Fruit fly (Drosophila melanogaster): ENCODE results near the gene Nin.

Gene Nin

dm6 chr2L:5306373-5306997, 28.1 kb upstream of the Nin start:
- TF ChIP-seq Hnf4 (GFP tag; optimal IDR thresholded peaks at IDR 0.05) (peak; percentile 54), Hr78 (GFP tag; optimal IDR thresholded peaks at IDR 0.05) (no peak), br (GFP tag; optimal IDR thresholded peaks at IDR 0.05) (no peak), CG9705 (GFP tag; optimal IDR thresholded peaks at IDR 0.05) (no peak), HLH106 (tag; optimal IDR thresholded peaks at IDR 0.05) (no peak), Myc (optimal IDR thresholded peaks at IDR 0.05) (no peak), sage (GFP tag; optimal IDR thresholded peaks at IDR 0.05) (no peak), rgr (GFP tag; optimal IDR thresholded peaks at IDR 0.05) (peak; percentile 61), tai (GFP tag; optimal IDR thresholded peaks at IDR 0.05) (no peak), woc (GFP tag; optimal IDR thresholded peaks at IDR 0.05) (peak; percentile 21), dsf (GFP tag; optimal IDR thresholded peaks at IDR 0.05; ENCODE audit: borderline replicate concordance) (no peak), psq (GFP tag; optimal IDR thresholded peaks at IDR 0.05) (peak; percentile 63), dmrt93B (GFP tag; optimal IDR thresholded peaks at IDR 0.05) (no peak), N (GFP tag; optimal IDR thresholded peaks at IDR 0.05) (no peak), CG32264 (GFP tag; optimal IDR thresholded peaks at IDR 0.05) (no peak), Abd-B (GFP tag; optimal IDR thresholded peaks at IDR 0.05) (no peak), dl (GFP tag; optimal IDR thresholded peaks at IDR 0.05; ENCODE audit: insufficient read depth in 1 of 2, partially characterized antibody in 2 of 2) (peak; percentile 74 to 90), Dfd (GFP tag; optimal IDR thresholded peaks at IDR 0.05) (no peak), Jra (GFP tag; optimal IDR thresholded peaks at IDR 0.05) (peak; percentile 83), sv (GFP tag; optimal IDR thresholded peaks at IDR 0.05) (no peak), Rel (GFP tag; optimal IDR thresholded peaks at IDR 0.05) (no peak), Rel (tag; optimal IDR thresholded peaks at IDR 0.05) (peak; percentile 63), pan (optimal IDR thresholded peaks at IDR 0.05) (no peak), OdsH (GFP tag; optimal IDR thresholded peaks at IDR 0.05) (peak; percentile 56), Sp1 (GFP tag; optimal IDR thresholded peaks at IDR 0.05) (no peak), GATAd (GFP tag; optimal IDR thresholded peaks at IDR 0.05) (no peak), jim (GFP tag; optimal IDR thresholded peaks at IDR 0.05) (no peak), Vsx2 (GFP tag; optimal IDR thresholded peaks at IDR 0.05; ENCODE audit: partially characterized antibody) (peak; percentile 22), fru (GFP tag; optimal IDR thresholded peaks at IDR 0.05) (peak; percentile 60), lola (GFP tag; optimal IDR thresholded peaks at IDR 0.05) (no peak), Hr83 (GFP tag; optimal IDR thresholded peaks at IDR 0.05; ENCODE audit: poor library complexity, severe bottlenecking) (peak; percentile 95), Mio (GFP tag; optimal IDR thresholded peaks at IDR 0.05) (no peak), h (GFP tag; optimal IDR thresholded peaks at IDR 0.05) (peak; percentile 56), brk (GFP tag; optimal IDR thresholded peaks at IDR 0.05) (no peak), foxo (GFP tag; optimal IDR thresholded peaks at IDR 0.05) (peak in 1 of 2 experiments; percentile 50), CrebA (GFP tag; optimal IDR thresholded peaks at IDR 0.05; ENCODE audit: borderline replicate concordance) (no peak), Dif (GFP tag; optimal IDR thresholded peaks at IDR 0.05; ENCODE audit: partially characterized antibody) (peak; percentile 83), usp (GFP tag; optimal IDR thresholded peaks at IDR 0.05) (no peak), ey (GFP tag; optimal IDR thresholded peaks at IDR 0.05) (no peak)

- TF ChIP-seq jim (GFP tag; optimal IDR thresholded peaks at IDR 0.05) (peak; percentile 71), Myc (optimal IDR thresholded peaks at IDR 0.05) (no peak), foxo (GFP tag; optimal IDR thresholded peaks at IDR 0.05) (peak in 1 of 2 experiments; percentile 20), Dfd (GFP tag; optimal IDR thresholded peaks at IDR 0.05) (no peak), Dif (GFP tag; optimal IDR thresholded peaks at IDR 0.05; ENCODE audit: partially characterized antibody) (no peak), rgr (GFP tag; optimal IDR thresholded peaks at IDR 0.05) (peak; percentile 35), dmrt93B (GFP tag; optimal IDR thresholded peaks at IDR 0.05) (no peak), HLH106 (tag; optimal IDR thresholded peaks at IDR 0.05) (no peak), Rel (GFP tag; optimal IDR thresholded peaks at IDR 0.05) (peak; percentile 73), Rel (tag; optimal IDR thresholded peaks at IDR 0.05) (peak; percentile 78), Hnf4 (GFP tag; optimal IDR thresholded peaks at IDR 0.05) (peak; percentile 4), CG9705 (GFP tag; optimal IDR thresholded peaks at IDR 0.05) (no peak), CrebA (GFP tag; optimal IDR thresholded peaks at IDR 0.05; ENCODE audit: borderline replicate concordance) (peak; percentile 80), lola (GFP tag; optimal IDR thresholded peaks at IDR 0.05) (no peak), N (GFP tag; optimal IDR thresholded peaks at IDR 0.05) (peak; percentile 6), sage (GFP tag; optimal IDR thresholded peaks at IDR 0.05) (peak; percentile 11), sv (GFP tag; optimal IDR thresholded peaks at IDR 0.05) (no peak), Sp1 (GFP tag; optimal IDR thresholded peaks at IDR 0.05) (peak; percentile 33), psq (GFP tag; optimal IDR thresholded peaks at IDR 0.05) (peak; percentile 80), GATAd (GFP tag; optimal IDR thresholded peaks at IDR 0.05) (no peak), dsf (GFP tag; optimal IDR thresholded peaks at IDR 0.05; ENCODE audit: borderline replicate concordance) (no peak), dl (GFP tag; optimal IDR thresholded peaks at IDR 0.05; ENCODE audit: insufficient read depth in 1 of 2, partially characterized antibody in 2 of 2) (peak in 1 of 2 experiments; percentile 11), Hr78 (GFP tag; optimal IDR thresholded peaks at IDR 0.05) (no peak), ey (GFP tag; optimal IDR thresholded peaks at IDR 0.05) (peak; percentile 13), Hr83 (GFP tag; optimal IDR thresholded peaks at IDR 0.05; ENCODE audit: poor library complexity, severe bottlenecking) (peak; percentile 22), fru (GFP tag; optimal IDR thresholded peaks at IDR 0.05) (peak; percentile 45), brk (GFP tag; optimal IDR thresholded peaks at IDR 0.05) (peak; percentile 20), CG32264 (GFP tag; optimal IDR thresholded peaks at IDR 0.05) (no peak), Mio (GFP tag; optimal IDR thresholded peaks at IDR 0.05) (peak; percentile 5), usp (GFP tag; optimal IDR thresholded peaks at IDR 0.05) (no peak), Abd-B (GFP tag; optimal IDR thresholded peaks at IDR 0.05) (no peak), OdsH (GFP tag; optimal IDR thresholded peaks at IDR 0.05) (peak; percentile 35), woc (GFP tag; optimal IDR thresholded peaks at IDR 0.05) (no peak), pan (optimal IDR thresholded peaks at IDR 0.05) (no peak), br (GFP tag; optimal IDR thresholded peaks at IDR 0.05) (peak; percentile 65), Jra (GFP tag; optimal IDR thresholded peaks at IDR 0.05) (peak; percentile 25), Vsx2 (GFP tag; optimal IDR thresholded peaks at IDR 0.05; ENCODE audit: partially characterized antibody) (peak; percentile 3), tai (GFP tag; optimal IDR thresholded peaks at IDR 0.05) (peak; percentile 64), h (GFP tag; optimal IDR thresholded peaks at IDR 0.05) (peak; percentile 80)
These were observed 27.0 kb upstream of the Nin start for dm6 chr2L:5305240-5305875.
